Worm (Caenorhabditis elegans): ENCODE data around the gene T26E4.10.

T26E4.10 gene

DNA sequence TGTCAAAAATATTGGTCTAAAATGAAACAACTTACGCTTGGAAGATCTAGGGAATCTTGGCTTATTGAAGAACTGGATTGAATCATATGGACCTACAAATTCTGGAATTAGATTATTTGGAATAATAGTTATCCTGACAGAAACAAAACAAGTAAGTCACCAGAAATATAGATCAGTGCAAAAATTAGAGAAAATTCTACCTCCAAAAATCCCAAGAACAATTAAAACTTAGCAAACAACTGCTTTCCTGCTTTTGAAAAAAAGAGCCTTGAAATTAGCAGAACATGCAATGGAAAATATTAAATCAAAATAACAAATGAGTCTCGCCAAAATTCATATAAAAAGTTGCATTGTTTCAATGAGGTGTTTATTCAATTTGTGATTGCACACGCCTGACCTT is 24.9 kb downstream of the T26E4.10 start, which contains the start of gene nhr-60:
TSS of gene nhr-60 (minus strand) at position 101 of the 400 bp plus-strand sequence.
- no peak for TF ChIP-seq unc-39 (tag; optimal IDR thresholded peaks at IDR 0.05)
- no peak for TF ChIP-seq fkh-10 (GFP tag; optimal IDR thresholded peaks at IDR 0.05)
- no peak for TF ChIP-seq aly-2 (tag; optimal IDR thresholded peaks at IDR 0.05)
- no peak for TF ChIP-seq mdl-1 (tag; optimal IDR thresholded peaks at IDR 0.05)
- TF ChIP-seq nhr-23 (tag; optimal IDR thresholded peaks at IDR 0.05) = no peak
- TF ChIP-seq lsy-12 (tag; optimal IDR thresholded peaks at IDR 0.05) = no peak
- no peak for TF ChIP-seq unc-62 (GFP tag; optimal IDR thresholded peaks at IDR 0.05)
- TF ChIP-seq lin-39 (tag; optimal IDR thresholded peaks at IDR 0.05) = no peak
- no peak for TF ChIP-seq fkh-2 (tag; optimal IDR thresholded peaks at IDR 0.05)
- TF ChIP-seq ama-1 (optimal IDR thresholded peaks at IDR 0.05) = no peak
- no peak for TF ChIP-seq hmg-11 (tag; optimal IDR thresholded peaks at IDR 0.05)
- no peak for TF ChIP-seq nhr-67 (tag; optimal IDR thresholded peaks at IDR 0.05)
- TF ChIP-seq ceh-9 (tag; optimal IDR thresholded peaks at IDR 0.05) = no peak
- TF ChIP-seq egl-5 (tag; optimal IDR thresholded peaks at IDR 0.05) = no peak
- TF ChIP-seq pqm-1 (tag; optimal IDR thresholded peaks at IDR 0.05) = no peak
- TF ChIP-seq ztf-11 (tag; optimal IDR thresholded peaks at IDR 0.05) = no peak
- TF ChIP-seq fos-1 (tag; optimal IDR thresholded peaks at IDR 0.05) = no peak
- no peak for TF ChIP-seq elt-1 (tag; optimal IDR thresholded peaks at IDR 0.05)
- TF ChIP-seq pha-4 (tag; optimal IDR thresholded peaks at IDR 0.05) = no peak

DNA sequence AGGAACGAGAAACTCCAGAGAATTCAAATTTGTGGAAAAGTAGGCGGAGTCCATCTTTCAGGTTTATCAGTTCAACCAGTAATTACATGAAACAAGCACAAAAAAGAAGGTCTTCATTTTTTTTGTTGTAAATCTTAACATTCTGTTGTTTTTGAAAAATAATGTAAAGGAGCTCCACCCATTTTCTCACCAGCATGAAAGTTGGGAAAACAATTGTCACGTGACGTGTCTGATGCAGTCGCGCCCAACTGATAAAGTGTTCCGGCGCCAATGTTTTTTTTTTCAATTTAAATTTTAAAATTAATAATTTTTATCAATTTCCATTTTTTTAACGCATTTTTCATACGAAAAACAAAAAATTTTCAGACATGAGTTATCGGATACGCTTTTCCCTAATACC is 28.9 kb downstream of the T26E4.10 start, which contains the start of gene F57A10.4:
TSS of gene F57A10.4 (plus strand) at position 367 of the 400 bp plus-strand sequence.
- TF ChIP-seq ama-1 (optimal IDR thresholded peaks at IDR 0.05) (no peak), snpc-4 (tag; optimal IDR thresholded peaks at IDR 0.05) (no peak), skn-1 (tag; optimal IDR thresholded peaks at IDR 0.05) (no peak), elt-1 (tag; optimal IDR thresholded peaks at IDR 0.05) (no peak), eor-1 (tag; optimal IDR thresholded peaks at IDR 0.05) (no peak), nfya-1 (tag; optimal IDR thresholded peaks at IDR 0.05; ENCODE audit: insufficient read depth) (no peak)

DNA sequence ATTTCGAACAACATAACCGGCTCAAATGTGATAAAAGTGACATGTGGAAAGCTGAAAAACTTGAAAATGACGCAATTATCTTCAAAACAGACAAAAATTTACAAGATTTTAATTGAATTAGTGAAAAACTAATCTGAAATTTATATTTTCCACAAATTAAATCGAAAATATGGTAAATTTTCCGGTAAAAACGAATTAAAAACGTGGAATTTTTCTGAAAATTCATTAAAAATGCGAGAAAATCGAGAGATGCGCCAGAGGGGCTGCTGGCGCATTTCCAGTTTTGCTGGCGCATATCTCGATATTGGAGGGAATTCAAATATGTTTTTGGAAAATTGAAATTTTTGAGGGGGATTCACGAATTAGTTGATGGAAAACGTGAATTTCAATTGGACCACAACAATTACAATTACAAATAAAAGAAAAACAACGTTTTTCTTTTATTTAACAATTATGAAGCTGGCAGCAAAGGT is 31.9 kb downstream of the T26E4.10 start, which contains the start of the genes haf-3 and F57A10.2:
TSS of gene haf-3 (minus strand) at position 51 of the 473 bp plus-strand sequence.
TSS of gene F57A10.2 (plus strand) at position 454 of the 473 bp plus-strand sequence.
- TF ChIP-seq egl-5 (tag; optimal IDR thresholded peaks at IDR 0.05) (peak; percentile 80), nfya-1 (tag; optimal IDR thresholded peaks at IDR 0.05; ENCODE audit: insufficient read depth) (peak; percentile 89), nhr-28 (tag; optimal IDR thresholded peaks at IDR 0.05) (no peak), sea-2 (GFP tag; optimal IDR thresholded peaks at IDR 0.05) (no peak), ceh-16 (tag; optimal IDR thresholded peaks at IDR 0.05) (no peak), unc-62 (GFP tag; optimal IDR thresholded peaks at IDR 0.05) (no peak), egl-27 (tag; optimal IDR thresholded peaks at IDR 0.05) (peak; percentile 33), fkh-10 (GFP tag; optimal IDR thresholded peaks at IDR 0.05) (peak; percentile 34), aly-2 (tag; optimal IDR thresholded peaks at IDR 0.05) (peak; percentile 30), nhr-43 (tag; optimal IDR thresholded peaks at IDR 0.05; ENCODE audit: poor library complexity, severe bottlenecking) (peak; percentile 90), elt-1 (tag; optimal IDR thresholded peaks at IDR 0.05) (peak; percentile 26), ceh-82 (tag; optimal IDR thresholded peaks at IDR 0.05) (peak; percentile 87), unc-39 (tag; optimal IDR thresholded peaks at IDR 0.05) (no peak), nhr-67 (tag; optimal IDR thresholded peaks at IDR 0.05) (no peak), ceh-9 (tag; optimal IDR thresholded peaks at IDR 0.05) (no peak), nhr-77 (tag; optimal IDR thresholded peaks at IDR 0.05) (peak; percentile 80), nhr-23 (tag; optimal IDR thresholded peaks at IDR 0.05) (peak; percentile 91), jun-1 (tag; optimal IDR thresholded peaks at IDR 0.05) (peak; percentile 74), elt-2 (tag; optimal IDR thresholded peaks at IDR 0.05) (peak; percentile 58), tbx-2 (tag; optimal IDR thresholded peaks at IDR 0.05) (peak; percentile 89), nhr-25 (tag; optimal IDR thresholded peaks at IDR 0.05) (peak; percentile 85), R02D3.7 (tag; optimal IDR thresholded peaks at IDR 0.05) (peak; percentile 87), ZK546.5 (tag; optimal IDR thresholded peaks at IDR 0.05) (peak; percentile 33), nhr-76 (tag; optimal IDR thresholded peaks at IDR 0.05) (no peak), eor-1 (tag; optimal IDR thresholded peaks at IDR 0.05) (no peak), pha-4 (tag; optimal IDR thresholded peaks at IDR 0.05) (peak; percentile 94), skn-1 (tag; optimal IDR thresholded peaks at IDR 0.05) (peak; percentile 49), fos-1 (tag; optimal IDR thresholded peaks at IDR 0.05) (no peak), ztf-4 (tag; optimal IDR thresholded peaks at IDR 0.05) (peak; percentile 17), hmg-11 (tag; optimal IDR thresholded peaks at IDR 0.05) (peak; percentile 82), mml-1 (tag; optimal IDR thresholded peaks at IDR 0.05) (no peak), snpc-4 (tag; optimal IDR thresholded peaks at IDR 0.05) (peak; percentile 90), daf-12 (tag; optimal IDR thresholded peaks at IDR 0.05) (peak; percentile 32), mdl-1 (tag; optimal IDR thresholded peaks at IDR 0.05) (no peak), ama-1 (optimal IDR thresholded peaks at IDR 0.05) (peak; percentile 62), ztf-11 (tag; optimal IDR thresholded peaks at IDR 0.05) (no peak), lin-39 (tag; optimal IDR thresholded peaks at IDR 0.05) (peak; percentile 62), nhr-237 (tag; optimal IDR thresholded peaks at IDR 0.05) (no peak), elt-3 (tag; optimal IDR thresholded peaks at IDR 0.05) (no peak), zag-1 (tag; optimal IDR thresholded peaks at IDR 0.05) (peak; percentile 51), lin-15B (tag; optimal IDR thresholded peaks at IDR 0.05) (peak; percentile 93), lsy-12 (tag; optimal IDR thresholded peaks at IDR 0.05) (peak; percentile 78), pqm-1 (tag; optimal IDR thresholded peaks at IDR 0.05) (peak; percentile 54), nhr-11 (tag; optimal IDR thresholded peaks at IDR 0.05) (peak; percentile 57), fkh-2 (tag; optimal IDR thresholded peaks at IDR 0.05) (peak; percentile 33), nhr-12 (tag; optimal IDR thresholded peaks at IDR 0.05) (no peak)

Data from whole organism, L3 larva.